Worm (Caenorhabditis elegans) whole organism, early embryonic: ENCODE data around the gene nipi-3.

Experiments
- aly-1 ChIP-seq: sonication (generic microtip); optimal IDR thresholded peaks from 2 replicates; lab custom pipeline; 2016; ENCODE audit warnings: missing genetic modification characterization, missing compliant biosample characterization
- ama-1 ChIP-seq: fragments of 150-350 bp; optimal IDR thresholded peaks from 2 replicates; lab custom pipeline; 2014
- ceh-36 ChIP-seq: sonication (generic microtip); optimal IDR thresholded peaks from 2 replicates; lab custom pipeline; 2016; ENCODE audit warnings: missing genetic modification characterization, inconsistent platforms, missing compliant biosample characterization
- flt-1 ChIP-seq: fragments of 200-800 bp; sonication (Bioruptor generic); IDR thresholded peaks from 2 replicates; pipeline ENCODE4 v1.3.6; 2022; ENCODE audit warnings: missing genetic modification characterization, missing compliant biosample characterization
- hmbx-1 ChIP-seq: sonication (generic microtip); optimal IDR thresholded peaks from 2 replicates; lab custom pipeline; 2016; ENCODE audit warnings: mild to moderate bottlenecking, missing genetic modification characterization, missing compliant biosample characterization
- hmg-4 ChIP-seq: fragments of 200-800 bp; sonication (Bioruptor generic); optimal IDR thresholded peaks from 2 replicates; lab custom pipeline; 2018; ENCODE audit warnings: mild to moderate bottlenecking, missing genetic modification characterization, missing compliant biosample characterization
- tbx-37 ChIP-seq: fragments of 200-800 bp; sonication (Bioruptor generic); conservative IDR thresholded peaks from 2 replicates; pipeline ENCODE4 v1.3.6; 2022; ENCODE audit warnings: missing genetic modification reagents, missing genetic modification characterization, missing compliant biosample characterization
- tra-4 ChIP-seq: sonication (generic microtip); optimal IDR thresholded peaks from 2 replicates; lab custom pipeline; 2017; ENCODE audit warnings: missing genetic modification characterization, missing compliant biosample characterization

ce11 chrX:15559473-15559872 lies 48.3 kb upstream of the nipi-3 start:
- no peak for TF ChIP-seq ama-1
- TF ChIP-seq tbx-37 (GFP tag; lab: Robert Waterston, UW) = no peak
- TF ChIP-seq hmbx-1 (tag; lab: Kevin White, UChicago) = no peak
- no peak for TF ChIP-seq tra-4 (tag; lab: Kevin White, UChicago)
- no peak for TF ChIP-seq hmg-4
- no peak for TF ChIP-seq aly-1
- TF ChIP-seq ceh-36 (tag; lab: Kevin White, UChicago) = no peak
- TF ChIP-seq flt-1 (GFP tag; lab: Robert Waterston, UW) = no peak
